Worm (Caenorhabditis elegans): ENCODE results near the gene Y71H2B.8.

ce11 chrIII:2575635-2576164, 3.4 kb upstream of the Y71H2B.8 start, which contains the start of gene Y54F10AR.1:
- TF ChIP-seq W03F9.2 (tag; optimal IDR thresholded peaks at IDR 0.05) (no peak), him-1 (tag; optimal IDR thresholded peaks at IDR 0.05) (no peak)

Data from whole organism, L4/young adult.